Worm (Caenorhabditis elegans): Measurements from ENCODE around the gene F23A7.8.
"Not testable (repeated sequence)": the region's sequence is repeated elsewhere in the genome, so short reads cannot be mapped to it uniquely, and the experiment has no call there.

The F23A7.8 gene

DNA sequence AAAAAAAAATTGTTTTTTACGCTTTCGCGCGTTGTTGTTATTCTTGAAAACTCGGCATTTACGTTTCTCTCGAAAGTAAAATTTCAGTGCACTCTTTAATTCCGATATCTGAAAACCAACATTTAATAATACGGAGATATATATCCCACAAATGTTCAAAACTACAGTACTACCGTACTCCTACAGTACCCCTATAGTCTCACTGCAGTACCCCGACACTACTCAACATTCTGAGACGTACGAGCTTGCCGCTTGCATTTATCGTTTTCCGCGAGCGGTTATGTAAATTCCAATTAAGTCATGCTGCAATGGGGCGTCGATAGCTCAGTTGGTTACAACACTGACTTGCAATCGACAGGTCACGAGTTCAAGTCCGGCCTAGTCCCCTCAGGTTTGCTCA is at the start of gene F23A7.8:
F23A7.8 (plus strand) TSS at position 301 of the 400 bp plus-strand sequence.
- not testable (repeated sequence) for TF ChIP-seq unc-39 (tag; optimal IDR thresholded peaks at IDR 0.05); fkh-10 (GFP tag; optimal IDR thresholded peaks at IDR 0.05); nhr-25 (tag; optimal IDR thresholded peaks at IDR 0.05)

DNA sequence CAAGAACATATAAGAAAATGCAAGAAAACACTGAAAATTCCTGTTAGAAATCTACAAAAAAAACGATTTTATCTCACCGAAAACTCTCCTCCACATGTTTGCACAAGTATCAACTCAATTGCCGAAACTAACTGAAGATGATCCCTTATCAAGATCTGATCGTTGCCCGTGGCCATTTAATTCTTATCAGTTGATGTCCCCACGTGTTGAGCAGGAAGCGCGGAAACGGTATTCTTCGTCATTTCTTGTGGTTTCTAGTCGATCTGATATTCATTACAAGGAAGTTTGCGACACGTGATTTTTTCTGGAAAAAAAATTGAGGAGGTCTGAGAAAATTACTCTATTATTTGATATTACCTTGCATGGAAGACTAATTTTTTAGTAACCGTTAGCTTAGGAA is 49.8 kb upstream of the F23A7.8 start, which contains the start of gene F09C8.1:
F09C8.1 (minus strand) TSS at position 123 of the 400 bp plus-strand sequence.
- peak; percentile 84 for TF ChIP-seq elt-2 (tag; optimal IDR thresholded peaks at IDR 0.05)
- TF ChIP-seq pha-4 (tag; optimal IDR thresholded peaks at IDR 0.05) = peak; percentile 16
- no peak for TF ChIP-seq eor-1 (tag; optimal IDR thresholded peaks at IDR 0.05)
- no peak for TF ChIP-seq nhr-25 (tag; optimal IDR thresholded peaks at IDR 0.05)
- TF ChIP-seq nhr-76 (tag; optimal IDR thresholded peaks at IDR 0.05) = no peak
- TF ChIP-seq jun-1 (tag; optimal IDR thresholded peaks at IDR 0.05) = peak; percentile 64
- TF ChIP-seq pqm-1 (tag; optimal IDR thresholded peaks at IDR 0.05) = peak; percentile 64

ce11 chrX:16166484-16166883 is 46.7 kb upstream of the F23A7.8 start:
- TF ChIP-seq R02D3.7 (tag; optimal IDR thresholded peaks at IDR 0.05) (no peak), ceh-9 (tag; optimal IDR thresholded peaks at IDR 0.05) (no peak), nhr-11 (tag; optimal IDR thresholded peaks at IDR 0.05) (no peak), lin-39 (tag; optimal IDR thresholded peaks at IDR 0.05) (no peak), pha-4 (tag; optimal IDR thresholded peaks at IDR 0.05) (peak; percentile 39), ceh-82 (tag; optimal IDR thresholded peaks at IDR 0.05) (no peak), sea-2 (GFP tag; optimal IDR thresholded peaks at IDR 0.05) (no peak), egl-27 (tag; optimal IDR thresholded peaks at IDR 0.05) (no peak), pqm-1 (tag; optimal IDR thresholded peaks at IDR 0.05) (peak; percentile 68), ZK546.5 (tag; optimal IDR thresholded peaks at IDR 0.05) (no peak), nhr-76 (tag; optimal IDR thresholded peaks at IDR 0.05) (no peak), nhr-67 (tag; optimal IDR thresholded peaks at IDR 0.05) (no peak), nhr-77 (tag; optimal IDR thresholded peaks at IDR 0.05) (no peak), aly-2 (tag; optimal IDR thresholded peaks at IDR 0.05) (no peak), elt-2 (tag; optimal IDR thresholded peaks at IDR 0.05) (peak; percentile 73)

ce11 chrX:16166994-16167393 is 46.2 kb upstream of the F23A7.8 start:
- no peak for TF ChIP-seq nhr-12 (tag; optimal IDR thresholded peaks at IDR 0.05)
- TF ChIP-seq ztf-11 (tag; optimal IDR thresholded peaks at IDR 0.05) = no peak
- TF ChIP-seq tbx-2 (tag; optimal IDR thresholded peaks at IDR 0.05) = no peak
- no peak for TF ChIP-seq ama-1 (optimal IDR thresholded peaks at IDR 0.05)
- no peak for TF ChIP-seq mml-1 (tag; optimal IDR thresholded peaks at IDR 0.05)
- no peak for TF ChIP-seq R02D3.7 (tag; optimal IDR thresholded peaks at IDR 0.05)
- no peak for TF ChIP-seq elt-2 (tag; optimal IDR thresholded peaks at IDR 0.05)
- no peak for TF ChIP-seq fkh-2 (tag; optimal IDR thresholded peaks at IDR 0.05)
- TF ChIP-seq ceh-16 (tag; optimal IDR thresholded peaks at IDR 0.05) = no peak
- no peak for TF ChIP-seq nhr-23 (tag; optimal IDR thresholded peaks at IDR 0.05)
- TF ChIP-seq pha-4 (tag; optimal IDR thresholded peaks at IDR 0.05) = no peak
- TF ChIP-seq nfya-1 (tag; optimal IDR thresholded peaks at IDR 0.05; ENCODE audit: insufficient read depth) = no peak
- TF ChIP-seq nhr-11 (tag; optimal IDR thresholded peaks at IDR 0.05) = no peak
- no peak for TF ChIP-seq ceh-82 (tag; optimal IDR thresholded peaks at IDR 0.05)
- TF ChIP-seq lin-15B (tag; optimal IDR thresholded peaks at IDR 0.05) = no peak
- TF ChIP-seq mdl-1 (tag; optimal IDR thresholded peaks at IDR 0.05) = no peak
- no peak for TF ChIP-seq nhr-237 (tag; optimal IDR thresholded peaks at IDR 0.05)
- no peak for TF ChIP-seq lsy-12 (tag; optimal IDR thresholded peaks at IDR 0.05)
- no peak for TF ChIP-seq nhr-67 (tag; optimal IDR thresholded peaks at IDR 0.05)
- TF ChIP-seq ceh-9 (tag; optimal IDR thresholded peaks at IDR 0.05) = no peak

DNA sequence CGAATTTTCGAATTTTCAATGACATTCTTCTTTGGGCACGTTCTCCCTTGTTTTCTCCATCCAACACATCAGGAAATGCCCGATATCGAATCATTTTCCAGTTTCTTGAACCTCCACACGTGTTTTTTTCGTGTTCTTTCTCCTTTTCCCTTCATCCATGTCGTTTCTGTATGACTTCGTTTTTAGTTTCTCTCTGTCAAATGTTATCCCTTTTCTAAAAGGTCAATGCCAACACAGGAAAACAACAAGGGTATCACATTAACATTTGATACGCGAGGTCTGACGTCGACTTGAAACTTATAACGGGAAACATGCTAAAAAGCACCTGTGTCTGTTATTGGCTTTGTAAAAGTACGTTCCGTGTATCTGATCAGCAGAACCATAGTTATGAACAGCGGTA is 40.3 kb upstream of the F23A7.8 start:
- TF ChIP-seq mml-1 (tag; optimal IDR thresholded peaks at IDR 0.05) (no peak), snpc-4 (tag; optimal IDR thresholded peaks at IDR 0.05) (no peak), nhr-237 (tag; optimal IDR thresholded peaks at IDR 0.05) (no peak), ZK546.5 (tag; optimal IDR thresholded peaks at IDR 0.05) (no peak), pqm-1 (tag; optimal IDR thresholded peaks at IDR 0.05) (no peak), egl-27 (tag; optimal IDR thresholded peaks at IDR 0.05) (no peak), nhr-11 (tag; optimal IDR thresholded peaks at IDR 0.05) (no peak), pha-4 (tag; optimal IDR thresholded peaks at IDR 0.05) (no peak), ama-1 (optimal IDR thresholded peaks at IDR 0.05) (no peak), ceh-9 (tag; optimal IDR thresholded peaks at IDR 0.05) (no peak), lin-15B (tag; optimal IDR thresholded peaks at IDR 0.05) (no peak), nhr-43 (tag; optimal IDR thresholded peaks at IDR 0.05; ENCODE audit: poor library complexity, severe bottlenecking) (no peak), unc-39 (tag; optimal IDR thresholded peaks at IDR 0.05) (no peak), nhr-67 (tag; optimal IDR thresholded peaks at IDR 0.05) (no peak)
